Fruit fly (Drosophila melanogaster): ENCODE measurements around the gene CG33639.

Gene CG33639

dm6 chrX:18246842-18247241, 21.0 kb upstream of the CG33639 start (continued):
- no peak for TF ChIP-seq hth (optimal IDR thresholded peaks at IDR 0.05)
- TF ChIP-seq CG14860 (GFP tag; IDR thresholded peaks at IDR 0.05; ENCODE audit: partially characterized antibody) = no peak
- no peak for TF ChIP-seq yki (optimal IDR thresholded peaks at IDR 0.05)
- TF ChIP-seq dpn (GFP tag; optimal IDR thresholded peaks at IDR 0.05) = no peak
- no peak for TF ChIP-seq mam (GFP tag; optimal IDR thresholded peaks at IDR 0.05)
- no peak for TF ChIP-seq ATbp (GFP tag; optimal IDR thresholded peaks at IDR 0.05)
- no peak for TF ChIP-seq Rx (GFP tag; IDR thresholded peaks at IDR 0.05)
- TF ChIP-seq cg (GFP tag; optimal IDR thresholded peaks at IDR 0.05) = peak; percentile 16
- TF ChIP-seq vnd (GFP tag; IDR thresholded peaks at IDR 0.05; ENCODE audit: partially characterized antibody) = no peak
- no peak for TF ChIP-seq CG17912 (GFP tag; optimal IDR thresholded peaks at IDR 0.05)
- no peak for TF ChIP-seq CG8924 (tag; optimal IDR thresholded peaks at IDR 0.05)
- TF ChIP-seq tap (tag; optimal IDR thresholded peaks at IDR 0.05) = no peak
- no peak for TF ChIP-seq otp (GFP tag; IDR thresholded peaks at IDR 0.05)
- TF ChIP-seq CG7786 (GFP tag; optimal IDR thresholded peaks at IDR 0.05) = no peak
- TF ChIP-seq Meics (GFP tag; optimal IDR thresholded peaks at IDR 0.05) = no peak
- no peak for TF ChIP-seq Sox102F (GFP tag; optimal IDR thresholded peaks at IDR 0.05)
- TF ChIP-seq CG8359 (GFP tag; optimal IDR thresholded peaks at IDR 0.05; ENCODE audit: borderline replicate concordance) = no peak
- TF ChIP-seq cwo (GFP tag; optimal IDR thresholded peaks at IDR 0.05) = peak; percentile 29
- TF ChIP-seq CG6689 (GFP tag; IDR thresholded peaks at IDR 0.05) = no peak
- no peak for TF ChIP-seq zen2 (GFP tag; IDR thresholded peaks at IDR 0.05; ENCODE audit: partially characterized antibody)
- TF ChIP-seq CG7928 (GFP tag; optimal IDR thresholded peaks at IDR 0.05) = no peak
- no peak for TF ChIP-seq Awh (GFP tag; IDR thresholded peaks at IDR 0.05)
- TF ChIP-seq MBD-R2 (GFP tag; IDR thresholded peaks at IDR 0.05) = no peak
- no peak for TF ChIP-seq ci (GFP tag; IDR thresholded peaks at IDR 0.05)
- no peak for TF ChIP-seq disco-r (GFP tag; optimal IDR thresholded peaks at IDR 0.05)
- peak; percentile 24 for TF ChIP-seq Nf-YB (GFP tag; optimal IDR thresholded peaks at IDR 0.05)
- TF ChIP-seq Dll (GFP tag; IDR thresholded peaks at IDR 0.05; ENCODE audit: partially characterized antibody) = no peak
- TF ChIP-seq CG11398 (GFP tag; optimal IDR thresholded peaks at IDR 0.05) = no peak
- TF ChIP-seq chinmo (GFP tag; IDR thresholded peaks at IDR 0.05; ENCODE audit: partially characterized antibody) = no peak
- no peak for TF ChIP-seq CG15696 (tag; optimal IDR thresholded peaks at IDR 0.05)
- no peak for TF ChIP-seq pnt (GFP tag; optimal IDR thresholded peaks at IDR 0.05)
- TF ChIP-seq CG1647 (GFP tag; optimal IDR thresholded peaks at IDR 0.05) = no peak
- no peak for TF ChIP-seq dimm (GFP tag; IDR thresholded peaks at IDR 0.05)
- no peak for TF ChIP-seq CG15011 (GFP tag; optimal IDR thresholded peaks at IDR 0.05)
- no peak for TF ChIP-seq CG11560 (tag; IDR thresholded peaks at IDR 0.05)
- no peak for TF ChIP-seq tgo (GFP tag; IDR thresholded peaks at IDR 0.05)
- no peak for TF ChIP-seq CG7556 (GFP tag; optimal IDR thresholded peaks at IDR 0.05)
- no peak for TF ChIP-seq Xrp1 (GFP tag; IDR thresholded peaks at IDR 0.05)
- no peak for TF ChIP-seq CG8089 (GFP tag; optimal IDR thresholded peaks at IDR 0.05)
- TF ChIP-seq Med (GFP tag) = peak; percentile 69
- TF ChIP-seq lab (GFP tag; optimal IDR thresholded peaks at IDR 0.05) = peak; percentile 4
- peak; percentile 53; the same call in 2 of the 3 replicates for TF ChIP-seq row (GFP tag; IDR thresholded peaks at IDR 0.05)
- no peak for TF ChIP-seq aop (GFP tag; IDR thresholded peaks at IDR 0.05)
- no peak for TF ChIP-seq dysf (GFP tag; IDR thresholded peaks at IDR 0.05)
- TF ChIP-seq CG18764 (GFP tag; optimal IDR thresholded peaks at IDR 0.05) = no peak
- TF ChIP-seq Adf1 (GFP tag; IDR thresholded peaks at IDR 0.05) = peak; percentile 16; the same call in 1 of the 2 replicates
- TF ChIP-seq Fer3 (tag; optimal IDR thresholded peaks at IDR 0.05) = no peak
- TF ChIP-seq croc (GFP tag; conservative IDR thresholded peaks at IDR 0.05) = no peak
- no peak for TF ChIP-seq pho (GFP tag; optimal IDR thresholded peaks at IDR 0.05)
- no peak for TF ChIP-seq lov (optimal IDR thresholded peaks at IDR 0.05)
- no peak for TF ChIP-seq lov (GFP tag; IDR thresholded peaks at IDR 0.05)
- TF ChIP-seq unpg (GFP tag; optimal IDR thresholded peaks at IDR 0.05) = no peak
- no peak for TF ChIP-seq Six4 (GFP tag; optimal IDR thresholded peaks at IDR 0.05)

Data from whole organism, embryonic.